Fruit fly (Drosophila melanogaster) whole organism, embryonic: ENCODE measurements around the gene COX7AL.

Experiments used
- Atf3 ChIP-seq: fragments of 200-800 bp; sonication (Bioruptor generic); optimal IDR thresholded peaks from 3 replicates; lab custom pipeline; 2016; ENCODE audit warnings: missing biosample characterization, missing genetic modification characterization
- CG11560 ChIP-seq: fragments of 200-800 bp; sonication (Bioruptor generic); IDR thresholded peaks from 3 replicates; pipeline ENCODE4 v1.3.6; 2022; ENCODE audit warnings: missing biosample characterization, missing genetic modification characterization
- CG15011 ChIP-seq: fragments of 200-800 bp; sonication (Bioruptor generic); optimal IDR thresholded peaks from 3 replicates; lab custom pipeline; 2018; ENCODE audit warnings: missing biosample characterization, mild to moderate bottlenecking, missing genetic modification characterization
- CG15479 ChIP-seq: fragments of 200-800 bp; sonication (Bioruptor generic); optimal IDR thresholded peaks from 3 replicates; lab custom pipeline; 2019; ENCODE audit warnings: missing biosample characterization, mild to moderate bottlenecking, missing genetic modification characterization, moderate library complexity
- CG16779 ChIP-seq: fragments of 200-800 bp; sonication (Bioruptor generic); IDR thresholded peaks from 2 replicates; pipeline ENCODE4 v1.3.6; 2022; ENCODE audit warnings: missing biosample characterization, missing genetic modification characterization
- CG18262 ChIP-seq: fragments of 200-800 bp; optimal IDR thresholded peaks from 3 replicates; lab custom pipeline; 2019; ENCODE audit warnings: missing biosample characterization, mild to moderate bottlenecking, missing genetic modification characterization, moderate library complexity
- CG2199 ChIP-seq: fragments of 200-800 bp; sonication (Bioruptor generic); IDR thresholded peaks from 3 replicates; pipeline ENCODE4 v1.3.6; 2022; ENCODE audit warnings: missing biosample characterization, missing genetic modification characterization
- CG33557 ChIP-seq: fragments of 200-800 bp; sonication (Bioruptor generic); optimal IDR thresholded peaks from 2 replicates; lab custom pipeline; 2019; ENCODE audit warnings: missing biosample characterization, mild to moderate bottlenecking, missing genetic modification characterization, moderate library complexity
- CG3726 ChIP-seq: fragments of 200-800 bp; sonication (Bioruptor generic); IDR thresholded peaks from 3 replicates; pipeline ENCODE4, ENCODE4 v1.3.6; 2022; ENCODE audit warnings: missing biosample characterization, missing genetic modification characterization
- CG3995 ChIP-seq: fragments of 200-800 bp; sonication (Bioruptor generic); optimal IDR thresholded peaks from 3 replicates; lab custom pipeline; 2016; ENCODE audit warnings: missing biosample characterization, missing genetic modification characterization
- CG7786 ChIP-seq: fragments of 200-800 bp; sonication (Bioruptor generic); optimal IDR thresholded peaks from 2 replicates; lab custom pipeline; 2016; ENCODE audit warnings: missing biosample characterization, missing genetic modification characterization
- Dfd ChIP-seq, 2 experiments: fragments of >200 bp; optimal IDR thresholded peaks; 2 replicates each; lab custom pipeline; 2017; ENCODE audit warnings: missing biosample characterization in 2 of 2, missing genetic modification characterization in 2 of 2
- GATAe ChIP-seq: fragments of 200-800 bp; sonication (Bioruptor generic); conservative IDR thresholded peaks from 2 replicates; pipeline ENCODE4 v1.3.6; 2022; ENCODE audit warnings: missing biosample characterization, missing genetic modification characterization
- HLH54F ChIP-seq: fragments of 200-800 bp; sonication (Bioruptor generic); optimal IDR thresholded peaks from 3 replicates; lab custom pipeline; 2016; ENCODE audit warnings: missing biosample characterization, missing genetic modification characterization
- Hr39 ChIP-seq: fragments of >200 bp; optimal IDR thresholded peaks from 2 replicates; lab custom pipeline; 2017
- Hr78 ChIP-seq, 2 experiments: fragments of 200-800 bp in 1 of 2; fragments of >200 bp in 1 of 2; sonication (Bioruptor generic) in 1 of 2; optimal IDR thresholded peaks; 2 replicates each; lab custom pipeline; 2017 to 2019; ENCODE audit warnings: missing biosample characterization in 2 of 2, missing genetic modification characterization in 2 of 2, mild to moderate bottlenecking in 1 of 2, moderate library complexity in 1 of 2
- Hsf ChIP-seq: fragments of 200-800 bp; sonication (Bioruptor generic); optimal IDR thresholded peaks from 3 replicates; lab custom pipeline; 2016; ENCODE audit warnings: missing biosample characterization, missing genetic modification characterization
- Max ChIP-seq: fragments of 200-800 bp; sonication (Bioruptor generic); optimal IDR thresholded peaks from 2 replicates; lab custom pipeline; 2016; ENCODE audit warnings: missing biosample characterization, mild to moderate bottlenecking, missing genetic modification characterization
- Med ChIP-seq: fragments of 200-800 bp; sonication (Bioruptor generic); peaks from one replicate; lab custom pipeline; 2016; ENCODE audit warnings: missing biosample characterization, missing genetic modification characterization, mild to moderate bottlenecking, inconsistent platforms, moderate library complexity
- Ssrp ChIP-seq: fragments of 200-800 bp; sonication (Bioruptor generic); optimal IDR thresholded peaks from 2 replicates; lab custom pipeline; 2018; ENCODE audit warnings: missing biosample characterization, mild to moderate bottlenecking, missing genetic modification characterization, moderate library complexity
- Trl ChIP-seq, 3 experiments: fragments of >200 bp in 2 of 3; fragments of 200-800 bp in 1 of 3; sonication (Bioruptor generic) in 1 of 3; optimal IDR thresholded peaks; 2 replicates in 1 of 3; 3 replicates in 2 of 3; lab custom pipeline; 2016 to 2017; ENCODE audit warnings: missing biosample characterization in 1 of 3, missing genetic modification characterization in 1 of 3
- abd-A ChIP-seq: fragments of 200-800 bp; sonication (Bioruptor generic); optimal IDR thresholded peaks from 3 replicates; lab custom pipeline; 2019; ENCODE audit warnings: missing biosample characterization, mild to moderate bottlenecking, missing genetic modification characterization, moderate library complexity
- az2 ChIP-seq: fragments of 200-800 bp; sonication (Bioruptor generic); optimal IDR thresholded peaks from 3 replicates; lab custom pipeline; 2016; ENCODE audit warnings: missing biosample characterization, missing genetic modification characterization
- bsh ChIP-seq, 2 experiments: fragments of 200-800 bp; sonication (Bioruptor generic); optimal IDR thresholded peaks; 2 replicates each; lab custom pipeline; 2017 to 2018; ENCODE audit warnings: mild to moderate bottlenecking in 2 of 2, missing biosample characterization in 2 of 2, missing genetic modification characterization in 2 of 2, moderate library complexity in 1 of 2
- chif ChIP-seq, 2 experiments: fragments of 200-800 bp; sonication (Bioruptor generic); optimal IDR thresholded peaks; 3 replicates each; lab custom pipeline; 2016; ENCODE audit warnings: missing biosample characterization in 2 of 2, missing genetic modification characterization in 2 of 2
- chn ChIP-seq: fragments of 200-800 bp; sonication (Bioruptor generic); optimal IDR thresholded peaks from 2 replicates; lab custom pipeline; 2016; ENCODE audit warnings: missing biosample characterization, missing genetic modification characterization
- da ChIP-seq: fragments of 200-800 bp; sonication (Bioruptor generic); optimal IDR thresholded peaks from 2 replicates; lab custom pipeline; 2016; ENCODE audit warnings: missing biosample characterization, missing genetic modification characterization
- dm ChIP-seq: fragments of 200-800 bp; sonication (Bioruptor generic); optimal IDR thresholded peaks from 3 replicates; lab custom pipeline; 2016; ENCODE audit warnings: missing biosample characterization, missing genetic modification characterization
- esg ChIP-seq: fragments of 200-800 bp; sonication (Bioruptor generic); conservative IDR thresholded peaks from 2 replicates; pipeline ENCODE4 v1.3.6; 2022; ENCODE audit warnings: missing biosample characterization, missing genetic modification characterization
- grn ChIP-seq: fragments of 200-800 bp; sonication (Bioruptor generic); optimal IDR thresholded peaks from 3 replicates; lab custom pipeline; 2017; ENCODE audit warnings: missing biosample characterization, missing genetic modification characterization
- gt ChIP-seq: fragments of 200-800 bp; sonication (Bioruptor generic); IDR thresholded peaks from 2 replicates; pipeline ENCODE4 v1.3.6; 2022; ENCODE audit warnings: missing biosample characterization, missing genetic modification characterization
- insv ChIP-seq, 2 experiments: fragments of 200-800 bp; sonication (Bioruptor generic); optimal IDR thresholded peaks; 3 replicates each; lab custom pipeline; 2016 to 2018; ENCODE audit warnings: missing biosample characterization in 2 of 2, missing genetic modification characterization in 2 of 2
- mirr ChIP-seq: fragments of 200-800 bp; sonication (Bioruptor generic); optimal IDR thresholded peaks from 3 replicates; lab custom pipeline; 2018; ENCODE audit warnings: missing biosample characterization, mild to moderate bottlenecking, missing genetic modification characterization
- pan ChIP-seq, 4 experiments: fragments of >200 bp in 3 of 4; fragments of 200-800 bp in 1 of 4; sonication (Bioruptor generic) in 1 of 4; optimal IDR thresholded peaks in 3 of 4; IDR thresholded peaks in 1 of 4; 2 replicates each; pipeline versions ENCODE4 v1.3.6 to Lab custom; 2017 to 2022; ENCODE audit warnings: missing biosample characterization in 2 of 4, missing genetic modification characterization in 2 of 4, mixed read lengths in 1 of 4
- pho ChIP-seq: fragments of 200-800 bp; sonication (Bioruptor generic); optimal IDR thresholded peaks from 2 replicates; lab custom pipeline; 2016; ENCODE audit warnings: missing biosample characterization, missing genetic modification characterization
- pros ChIP-seq: fragments of 200-800 bp; sonication (Bioruptor generic); optimal IDR thresholded peaks from 3 replicates; lab custom pipeline; 2019; ENCODE audit warnings: missing biosample characterization, mild to moderate bottlenecking, missing genetic modification characterization, moderate library complexity
- pzg ChIP-seq: fragments of 200-800 bp; sonication (Bioruptor generic); optimal IDR thresholded peaks from 3 replicates; lab custom pipeline; 2018; ENCODE audit warnings: missing biosample characterization, mild to moderate bottlenecking, missing genetic modification characterization, moderate library complexity
- sd ChIP-seq: fragments of 200-800 bp; sonication (Bioruptor generic); optimal IDR thresholded peaks from 3 replicates; lab custom pipeline; 2018; ENCODE audit warnings: missing biosample characterization, mild to moderate bottlenecking, missing genetic modification characterization, moderate library complexity
- shn ChIP-seq: fragments of 200-800 bp; sonication (Bioruptor generic); optimal IDR thresholded peaks from 3 replicates; lab custom pipeline; 2016; ENCODE audit warnings: missing biosample characterization, missing genetic modification characterization
- sna ChIP-seq: fragments of 200-800 bp; sonication (Bioruptor generic); IDR thresholded peaks from 2 replicates; pipeline ENCODE4 v1.3.6; 2022; ENCODE audit warnings: missing biosample characterization, missing genetic modification characterization; ENCODE audit not compliant: partially characterized antibody
- stc ChIP-seq: fragments of 200-800 bp; sonication (Bioruptor generic); IDR thresholded peaks from 2 replicates; pipeline ENCODE4 v1.3.6; 2022; ENCODE audit warnings: missing biosample characterization, missing genetic modification characterization
- sug ChIP-seq: fragments of 200-800 bp; optimal IDR thresholded peaks from 2 replicates; lab custom pipeline; 2019; ENCODE audit warnings: missing biosample characterization, mild to moderate bottlenecking, missing genetic modification characterization, moderate library complexity
- unc-4 ChIP-seq: fragments of 200-800 bp; sonication (Bioruptor generic); IDR thresholded peaks from 2 replicates; pipeline ENCODE4 v1.3.6; 2022; ENCODE audit warnings: missing biosample characterization, missing genetic modification characterization; ENCODE audit not compliant: partially characterized antibody
- zen2 ChIP-seq: fragments of 200-800 bp; sonication (Bioruptor generic); IDR thresholded peaks from 3 replicates; pipeline ENCODE4 v1.3.6; 2022; ENCODE audit warnings: missing biosample characterization, missing genetic modification characterization; ENCODE audit not compliant: partially characterized antibody

Gene COX7AL

dm6 chr3R:8316344-8317105 lies 26.9 kb upstream of the COX7AL start, which contains the start of gene Coq2 (continued):
- TF ChIP-seq CG11560 (tag; lab: Robert Waterston, UW) (no peak), sd (tag; lab: Kevin White, UChicago) (peak; percentile 92), Trl (optimal IDR thresholded peaks at IDR 0.05; lab: Kevin White, UChicago) (peak in 1 of 2 experiments; percentile 4), Trl (GFP tag; optimal IDR thresholded peaks at IDR 0.05; lab: Kevin White, UChicago) (no peak), Hr39 (lab: Kevin White, UChicago) (no peak), shn (GFP tag; lab: Kevin White, UChicago) (no peak), CG16779 (GFP tag; lab: Robert Waterston, UW) (no peak), Max (GFP tag; lab: Kevin White, UChicago) (no peak), CG18262 (tag; lab: Kevin White, UChicago) (no peak), HLH54F (GFP tag; lab: Kevin White, UChicago) (no peak), CG3726 (no peak), pzg (peak; percentile 74), Med (peak; percentile 79), da (no peak), bsh (GFP tag; optimal IDR thresholded peaks at IDR 0.05; lab: Kevin White, UChicago) (no peak), zen2 (GFP tag; lab: Robert Waterston, UW) (no peak), dm (GFP tag; lab: Kevin White, UChicago) (no peak), CG15011 (GFP tag; lab: Kevin White, UChicago) (no peak), unc-4 (GFP tag; lab: Robert Waterston, UW) (no peak), pho (GFP tag; lab: Kevin White, UChicago) (no peak), CG33557 (no peak), insv (GFP tag; optimal IDR thresholded peaks at IDR 0.05; lab: Kevin White, UChicago) (peak in 1 of 2 experiments; percentile 93), CG7786 (no peak), gt (GFP tag; lab: Robert Waterston, UW) (no peak), pan (optimal IDR thresholded peaks at IDR 0.05; lab: Kevin White, UChicago) (no peak), pan (GFP tag; optimal IDR thresholded peaks at IDR 0.05 in 1 of 2, IDR thresholded peaks at IDR 0.05 in 1 of 2) (no peak), Dfd (GFP tag; optimal IDR thresholded peaks at IDR 0.05; lab: Kevin White, UChicago) (no peak), az2 (GFP tag; lab: Kevin White, UChicago) (no peak), chif (GFP tag; optimal IDR thresholded peaks at IDR 0.05; lab: Kevin White, UChicago) (no peak), stc (GFP tag; lab: Robert Waterston, UW) (no peak), esg (no peak), abd-A (tag; lab: Kevin White, UChicago) (no peak), Ssrp (tag; lab: Kevin White, UChicago) (no peak), chn (GFP tag; lab: Kevin White, UChicago) (no peak), pros (GFP tag; lab: Kevin White, UChicago) (no peak)

DNA sequence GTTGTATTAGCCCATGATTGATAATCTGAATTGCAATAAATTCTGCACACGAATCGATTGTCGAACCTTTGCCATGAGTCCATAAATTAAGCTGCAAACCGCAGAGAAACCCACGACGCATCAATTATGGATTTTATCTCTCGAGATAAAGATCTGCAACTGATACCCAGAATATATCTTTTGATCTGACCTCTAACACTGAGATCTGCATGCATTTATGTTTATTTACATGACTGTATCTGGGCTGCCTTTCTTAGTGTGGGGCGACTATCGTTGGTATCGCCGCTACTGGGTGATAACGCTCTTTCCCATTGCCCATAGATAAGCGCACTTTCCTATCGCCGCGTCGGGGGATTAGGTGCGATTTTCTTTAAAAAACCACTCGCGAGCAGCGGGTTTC lies 26.3 kb upstream of the COX7AL start, which contains the start of gene Ctr1B:
Ctr1B (plus strand) TSS at position 398 of the 400 bp plus-strand sequence.
- TF ChIP-seq grn: peak; percentile 92
- TF ChIP-seq Hsf: no peak
- peak; percentile 61 for TF ChIP-seq GATAe (GFP tag; lab: Robert Waterston, UW)
- TF ChIP-seq Atf3 (GFP tag; lab: Kevin White, UChicago): no peak
- TF ChIP-seq CG3726: no peak
- TF ChIP-seq sna (GFP tag; lab: Robert Waterston, UW): 0 out of 2 replicates have a peak, but pooled peaks have one; percentile 15
- TF ChIP-seq CG15479 (GFP tag; lab: Kevin White, UChicago): peak; percentile 46
- 0 out of 3 replicates have a peak, but pooled peaks have one; percentile 28 for TF ChIP-seq CG2199 (GFP tag; lab: Robert Waterston, UW)
- peak in 1 of 2 experiments; percentile 72 for TF ChIP-seq Hr78 (GFP tag; optimal IDR thresholded peaks at IDR 0.05; lab: Kevin White, UChicago)
- peak; percentile 13 for TF ChIP-seq mirr (GFP tag; lab: Kevin White, UChicago)
- peak; percentile 81 for TF ChIP-seq sug
- no peak for TF ChIP-seq CG3995 (GFP tag; lab: Kevin White, UChicago)
- TF ChIP-seq, all 482 proteins: peak for 8
